Worm (Caenorhabditis elegans) whole organism, mixed stage, embryonic: ENCODE measurements around the gene Y48E1C.4.

Source experiments
- flh-1 ChIP-seq: fragments of 200-800 bp; sonication (Bioruptor generic); optimal IDR thresholded peaks from 2 replicates; lab custom pipeline; 2018; ENCODE audit warnings: mild to moderate bottlenecking, missing genetic modification characterization, moderate library complexity, missing compliant biosample characterization
- mep-1 ChIP-seq: fragments of 150-350 bp; optimal IDR thresholded peaks from 2 replicates; lab custom pipeline; 2017; ENCODE audit warnings: missing biosample characterization, missing genetic modification reagents, missing genetic modification characterization, inconsistent platforms
- unc-39 ChIP-seq: fragments of 150-350 bp; optimal IDR thresholded peaks from 2 replicates; lab custom pipeline; 2014; ENCODE audit warnings: missing biosample characterization, missing genetic modification characterization
- ztf-11 ChIP-seq: fragments of 150-350 bp; optimal IDR thresholded peaks from 2 replicates; lab custom pipeline; 2014; ENCODE audit warnings: missing biosample characterization, missing genetic modification characterization

DNA sequence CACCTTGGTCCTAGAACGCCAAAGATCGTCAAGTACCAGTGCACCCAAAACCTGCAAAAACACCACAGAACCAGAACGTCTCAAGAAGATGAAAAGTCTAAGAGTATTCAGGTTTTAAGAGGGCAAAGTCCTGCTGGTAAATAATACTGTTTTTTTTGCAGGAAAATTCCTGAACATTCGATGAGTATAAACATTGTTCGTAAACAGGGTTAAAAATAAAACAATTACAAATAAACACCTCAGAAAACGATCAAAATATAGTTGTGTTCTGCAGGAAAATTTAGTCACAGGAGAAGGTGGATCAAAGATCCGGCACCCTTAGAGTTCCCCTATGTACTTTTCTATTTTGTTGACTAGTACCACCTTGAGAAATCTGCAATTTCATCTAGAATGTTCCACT is 34.0 kb upstream of the Y48E1C.4 start:
- TF ChIP-seq flh-1 (GFP tag; lab: Kevin White, UChicago) (no peak), unc-39 (no peak), ztf-11 (tag; lab: Kevin White, UChicago) (no peak), mep-1 (tag; lab: Kevin White, UChicago) (no peak)
